Worm (Caenorhabditis elegans): Measurements from ENCODE around the gene pept-2.

- TF ChIP-seq ztf-29 (GFP tag; IDR thresholded peaks at IDR 0.05) (no peak), med-1 (GFP tag; optimal IDR thresholded peaks at IDR 0.05; ENCODE audit: insufficient read depth) (no peak), flt-1 (GFP tag; IDR thresholded peaks at IDR 0.05) (no peak), tab-1 (GFP tag; IDR thresholded peaks at IDR 0.05) (no peak), cog-1 (tag; optimal IDR thresholded peaks at IDR 0.05) (no peak), klf-2 (GFP tag; conservative IDR thresholded peaks at IDR 0.05) (no peak), ztf-23 (GFP tag; IDR thresholded peaks at IDR 0.05) (no peak), T22C8.4 (GFP tag; IDR thresholded peaks at IDR 0.05) (no peak)
These were observed 37.6 kb downstream of the pept-2 start, which contains the start of gene npax-3 for ce11 chrIV:10828049-10828448.

Measured in whole organism, midembryonic.